Worm (Caenorhabditis elegans) whole organism, midembryonic: ENCODE data around the gene F13H10.6.
"Not testable (repeated sequence)": the region's sequence is repeated elsewhere in the genome, so short reads cannot be mapped to it uniquely, and the experiment has no call there.

Experiments used
- T22C8.4 ChIP-seq: fragments of 200-800 bp; sonication (Bioruptor generic); IDR thresholded peaks from 2 replicates; pipeline ENCODE4 v1.3.6; 2022; ENCODE audit warnings: missing genetic modification characterization, missing compliant biosample characterization
- cog-1 ChIP-seq: sonication (generic microtip); optimal IDR thresholded peaks from 2 replicates; lab custom pipeline; 2016; ENCODE audit warnings: missing genetic modification characterization, missing compliant biosample characterization
- flt-1 ChIP-seq: fragments of 200-800 bp; sonication (Bioruptor generic); IDR thresholded peaks from 2 replicates; pipeline ENCODE4 v1.3.6; 2022; ENCODE audit warnings: missing genetic modification characterization, missing compliant biosample characterization
- klf-2 ChIP-seq: fragments of 200-800 bp; sonication (Bioruptor generic); conservative IDR thresholded peaks from 2 replicates; pipeline ENCODE4 v1.3.6; 2022; ENCODE audit warnings: missing genetic modification reagents, missing genetic modification characterization, missing compliant biosample characterization
- med-1 ChIP-seq: sonication (generic microtip); optimal IDR thresholded peaks from 2 replicates; lab custom pipeline; 2017; ENCODE audit warnings: missing genetic modification characterization, mild to moderate bottlenecking, missing compliant biosample characterization, antibody characterized with exemption, missing genetic modification reagents; ENCODE audit not compliant: insufficient read depth
- ref-1 ChIP-seq: fragments of 200-800 bp; sonication (Bioruptor generic); conservative IDR thresholded peaks from 2 replicates; pipeline ENCODE4 v1.3.6; 2022; ENCODE audit warnings: missing genetic modification reagents, missing genetic modification characterization, missing compliant biosample characterization
- tab-1 ChIP-seq: fragments of 200-800 bp; sonication (Bioruptor generic); IDR thresholded peaks from 2 replicates; pipeline ENCODE4 v1.3.6; 2022; ENCODE audit warnings: missing genetic modification characterization, missing compliant biosample characterization
- ztf-23 ChIP-seq: fragments of 200-800 bp; sonication (Bioruptor generic); IDR thresholded peaks from 2 replicates; pipeline ENCODE4 v1.3.6; 2022; ENCODE audit warnings: missing genetic modification reagents, missing genetic modification characterization, missing compliant biosample characterization
- ztf-29 ChIP-seq: fragments of 200-800 bp; sonication (Bioruptor generic); IDR thresholded peaks from 2 replicates; pipeline ENCODE4 v1.3.6; 2022; ENCODE audit warnings: missing genetic modification reagents, missing genetic modification characterization, missing compliant biosample characterization

Gene F13H10.6

DNA sequence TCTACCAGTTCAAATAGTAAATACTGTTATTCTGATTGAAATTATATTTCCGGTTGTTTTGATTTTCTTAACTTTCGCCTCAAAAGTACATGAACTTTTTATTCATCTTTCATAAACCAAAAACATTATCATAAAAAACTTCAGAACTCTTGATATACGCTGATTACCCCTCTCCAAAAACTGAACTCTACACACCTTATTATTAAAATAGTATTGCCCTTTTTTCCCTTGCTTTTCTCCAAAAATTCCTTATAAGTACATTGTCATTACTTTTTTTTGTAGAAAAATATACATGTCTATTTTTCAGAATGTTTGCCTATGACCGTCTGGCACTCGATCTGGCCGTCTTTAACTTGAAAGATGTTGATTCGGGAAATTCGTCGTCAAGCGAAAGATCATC lies 27.3 kb upstream of the F13H10.6 start, which contains the start of gene Y43E12A.2:
TSS of gene Y43E12A.2 (plus strand) at position 301 of the 400 bp plus-strand sequence.
- TF ChIP-seq ref-1 (GFP tag; lab: Robert Waterston, UW) (no peak), flt-1 (GFP tag; lab: Robert Waterston, UW) (no peak), ztf-23 (no peak), med-1 (no peak), cog-1 (no peak), ztf-29 (no peak), tab-1 (GFP tag; lab: Robert Waterston, UW) (no peak), klf-2 (GFP tag; lab: Robert Waterston, UW) (no peak), T22C8.4 (GFP tag; lab: Robert Waterston, UW) (no peak)

DNA sequence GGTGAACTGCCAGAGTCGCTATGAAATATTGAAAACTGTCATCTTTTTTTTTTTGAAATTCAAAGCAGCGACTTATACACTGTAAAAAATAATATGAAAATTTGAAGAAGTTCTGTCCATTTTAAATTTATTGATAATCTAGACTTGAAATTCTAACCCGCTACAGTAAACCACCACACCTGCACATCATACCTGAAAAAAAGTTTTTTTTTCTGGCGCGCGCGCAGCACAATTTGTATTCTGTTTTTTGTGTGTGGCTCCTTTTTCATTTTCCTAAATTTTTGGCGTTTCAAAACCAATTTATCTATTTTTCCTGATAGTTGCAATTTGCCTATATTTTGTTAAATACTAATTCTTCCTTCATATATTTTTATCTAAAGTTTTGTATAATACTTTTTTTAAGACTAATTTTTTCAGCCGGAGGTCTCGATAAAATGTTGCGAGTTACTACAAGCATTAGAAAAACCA lies 23.5 kb upstream of the F13H10.6 start, which contains the start of gene cyb-2.1:
TSS of gene cyb-2.1 (plus strand) at position 418 of the 468 bp plus-strand sequence.
- TF ChIP-seq med-1: no peak
- no peak for TF ChIP-seq ref-1 (GFP tag; lab: Robert Waterston, UW)

DNA sequence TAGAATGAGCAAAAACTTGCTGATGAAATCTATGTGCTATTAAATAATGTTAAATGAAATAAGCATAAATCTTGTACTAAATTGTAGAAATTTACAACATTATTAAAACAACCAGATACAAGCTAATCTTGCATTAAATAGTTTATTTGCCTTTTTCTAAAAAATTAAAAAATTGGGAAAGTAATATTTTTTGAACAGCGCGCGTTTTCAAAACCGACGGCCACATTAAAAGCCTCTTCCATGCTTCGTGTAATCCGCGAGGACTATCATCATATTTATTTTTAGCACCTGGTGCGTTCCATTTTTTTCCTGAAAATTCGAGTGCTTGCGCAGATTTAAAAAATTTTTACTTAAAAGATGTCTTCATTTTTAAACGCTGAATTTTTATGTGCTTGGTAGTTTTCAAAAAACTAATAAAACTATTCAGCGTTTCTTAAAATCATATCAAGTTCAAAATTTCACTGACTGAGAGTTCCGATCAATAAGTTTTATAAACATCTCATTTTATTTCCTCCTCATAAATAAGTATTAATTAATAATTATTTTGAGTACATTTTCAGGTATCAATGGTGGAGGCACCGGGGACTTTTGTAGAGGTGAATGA lies 21.7 kb upstream of the F13H10.6 start, which contains the start of gene Y43E12A.3:
TSS of gene Y43E12A.3 (plus strand) at position 554 of the 604 bp plus-strand sequence.
- TF ChIP-seq ref-1, T22C8.4, tab-1 (GFP tag; lab: Robert Waterston, UW): not testable (repeated sequence)

DNA sequence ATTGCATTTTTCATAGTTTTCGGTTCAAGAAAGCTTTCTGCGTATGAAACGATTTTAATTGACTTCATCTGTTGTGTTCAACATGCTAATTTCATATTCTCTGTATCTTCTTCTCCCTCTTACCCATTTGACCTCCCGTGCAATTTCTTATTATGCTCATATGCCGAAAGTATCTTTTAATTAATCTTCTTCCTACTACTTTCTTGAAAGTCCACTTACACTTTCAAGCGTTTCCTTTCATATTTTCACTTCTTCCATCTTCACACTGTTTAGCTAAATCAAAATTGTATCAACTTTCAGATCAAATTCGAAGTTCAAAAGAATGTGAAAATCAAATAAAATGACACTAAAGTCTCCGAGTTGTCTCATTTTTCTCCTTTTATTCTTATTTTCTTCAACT lies 18.4 kb upstream of the F13H10.6 start, which contains the start of gene F13H10.5:
TSS of gene F13H10.5 (plus strand) at position 301 of the 400 bp plus-strand sequence.
- TF ChIP-seq cog-1 (no peak), ref-1 (GFP tag; lab: Robert Waterston, UW) (no peak), T22C8.4 (GFP tag; lab: Robert Waterston, UW) (no peak), ztf-29 (no peak), ztf-23 (no peak), flt-1 (GFP tag; lab: Robert Waterston, UW) (no peak), med-1 (no peak), tab-1 (GFP tag; lab: Robert Waterston, UW) (no peak), klf-2 (GFP tag; lab: Robert Waterston, UW) (no peak)

DNA sequence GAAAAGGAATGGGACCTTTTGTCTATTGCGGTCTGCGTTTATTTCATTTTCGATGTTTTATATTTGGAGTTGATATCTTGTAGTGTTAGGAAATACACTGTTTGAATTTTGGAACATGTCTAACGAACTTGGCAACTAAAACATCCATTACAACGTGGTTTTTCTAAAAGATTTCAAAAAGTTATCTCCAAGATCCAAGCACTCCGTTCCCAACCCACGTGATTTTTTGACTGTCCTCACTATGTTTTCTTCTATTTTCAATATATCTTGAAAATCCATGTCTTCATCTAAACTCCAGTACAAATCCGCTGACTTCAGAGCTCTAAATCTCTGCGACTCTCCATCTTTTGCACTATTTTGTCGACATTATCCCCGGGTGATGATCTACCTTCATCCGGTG lies 7.5 kb upstream of the F13H10.6 start, which contains the start of gene F13H10.9:
TSS of gene F13H10.9 (plus strand) at position 301 of the 400 bp plus-strand sequence.
- TF ChIP-seq flt-1 (GFP tag; lab: Robert Waterston, UW): no peak
- no peak for TF ChIP-seq tab-1 (GFP tag; lab: Robert Waterston, UW)
- no peak for TF ChIP-seq cog-1
- no peak for TF ChIP-seq ztf-23
- no peak for TF ChIP-seq ztf-29
- TF ChIP-seq T22C8.4 (GFP tag; lab: Robert Waterston, UW): no peak
- TF ChIP-seq ref-1 (GFP tag; lab: Robert Waterston, UW): no peak
- TF ChIP-seq klf-2 (GFP tag; lab: Robert Waterston, UW): no peak
- TF ChIP-seq med-1: no peak

DNA sequence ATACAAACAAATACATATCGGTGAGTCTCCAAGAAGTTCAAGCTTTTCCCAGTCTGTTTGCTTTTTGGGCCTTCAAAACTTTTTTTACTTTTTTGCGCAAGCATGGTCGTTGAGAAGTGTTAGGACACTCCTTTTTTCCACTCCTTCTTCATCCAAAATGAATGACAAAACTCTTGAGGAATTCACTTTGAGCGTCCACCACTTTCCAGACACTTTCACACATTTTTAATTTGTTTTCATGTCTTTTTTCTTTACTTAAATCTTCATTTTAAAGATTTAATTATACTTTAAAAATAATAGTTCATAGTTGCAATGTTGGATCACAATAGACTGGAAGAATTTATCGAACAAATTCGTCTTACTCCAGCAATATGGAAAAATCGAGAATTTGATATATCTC lies 4.8 kb upstream of the F13H10.6 start, which contains the start of gene F13H10.1:
TSS of gene F13H10.1 (plus strand) at position 301 of the 400 bp plus-strand sequence.
- no peak for TF ChIP-seq T22C8.4 (GFP tag; lab: Robert Waterston, UW)

DNA sequence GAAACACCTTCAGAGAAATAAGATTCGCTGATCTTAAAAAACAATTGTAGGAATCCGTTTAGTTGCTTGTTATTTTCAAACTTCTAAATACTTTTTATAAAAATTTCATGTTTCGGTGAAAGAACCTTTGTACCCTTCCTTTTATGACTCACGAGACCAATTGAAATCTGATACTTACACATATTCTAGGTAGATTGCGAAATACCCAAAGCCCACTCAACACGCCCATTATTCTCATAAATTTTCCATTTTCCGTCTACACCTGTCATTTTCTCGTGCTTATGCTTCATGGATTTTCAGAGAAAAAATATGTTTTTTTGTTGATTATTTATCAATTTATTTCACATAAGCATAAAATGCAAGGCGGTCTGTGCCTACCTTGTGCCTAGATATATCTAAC lies 2.7 kb upstream of the F13H10.6 start:
- TF ChIP-seq T22C8.4 (GFP tag; lab: Robert Waterston, UW) (no peak), med-1 (no peak), ref-1 (GFP tag; lab: Robert Waterston, UW) (no peak)

DNA sequence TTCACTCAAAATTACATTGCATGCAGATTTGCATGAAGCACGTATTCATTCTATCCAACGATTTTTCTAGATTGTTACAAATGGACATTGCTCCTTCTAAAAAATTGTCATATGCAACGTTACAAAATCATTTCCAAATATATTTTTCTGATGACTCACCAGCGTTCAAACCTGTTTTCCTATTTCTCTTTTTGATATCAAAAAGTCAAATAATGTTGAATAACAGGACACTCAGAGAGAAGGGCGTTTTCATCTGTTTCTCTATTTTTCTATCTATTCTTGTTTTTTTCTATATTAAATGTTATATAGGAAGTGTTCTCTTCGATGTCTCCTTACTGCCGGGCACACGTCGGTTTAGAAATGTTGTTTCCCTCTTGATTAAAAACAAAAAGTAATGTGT lies 2.2 kb upstream of the F13H10.6 start:
- no peak for TF ChIP-seq med-1
- TF ChIP-seq tab-1 (GFP tag; lab: Robert Waterston, UW): no peak
- no peak for TF ChIP-seq ztf-23
- TF ChIP-seq T22C8.4 (GFP tag; lab: Robert Waterston, UW): no peak
- TF ChIP-seq cog-1: no peak
- no peak for TF ChIP-seq ztf-29
- TF ChIP-seq klf-2 (GFP tag; lab: Robert Waterston, UW): no peak
- no peak for TF ChIP-seq flt-1 (GFP tag; lab: Robert Waterston, UW)
- no peak for TF ChIP-seq ref-1 (GFP tag; lab: Robert Waterston, UW)

DNA sequence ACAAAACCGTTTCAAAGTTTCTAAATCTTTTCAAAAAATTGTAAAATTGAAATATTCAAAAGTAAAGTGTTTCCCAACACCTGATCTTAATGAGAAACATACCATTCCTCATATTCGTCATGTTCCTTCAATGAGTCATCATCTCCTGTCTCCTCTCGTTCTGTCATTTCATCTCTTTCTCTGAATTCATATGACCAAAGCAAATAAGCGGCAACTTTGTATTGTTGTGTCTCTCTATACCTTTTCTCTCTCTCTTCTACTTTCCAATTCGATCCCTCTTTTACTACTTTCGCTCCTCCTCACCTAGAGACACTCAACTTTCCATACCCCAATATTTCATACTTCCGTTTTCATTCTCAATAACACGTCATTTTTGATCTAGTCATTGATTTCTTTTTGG lies 841 bp upstream of the F13H10.6 start:
- TF ChIP-seq ztf-29 (no peak), tab-1 (GFP tag; lab: Robert Waterston, UW) (no peak), T22C8.4 (GFP tag; lab: Robert Waterston, UW) (no peak), ref-1 (GFP tag; lab: Robert Waterston, UW) (no peak), med-1 (no peak), flt-1 (GFP tag; lab: Robert Waterston, UW) (no peak), ztf-23 (no peak), klf-2 (GFP tag; lab: Robert Waterston, UW) (no peak), cog-1 (no peak)

DNA sequence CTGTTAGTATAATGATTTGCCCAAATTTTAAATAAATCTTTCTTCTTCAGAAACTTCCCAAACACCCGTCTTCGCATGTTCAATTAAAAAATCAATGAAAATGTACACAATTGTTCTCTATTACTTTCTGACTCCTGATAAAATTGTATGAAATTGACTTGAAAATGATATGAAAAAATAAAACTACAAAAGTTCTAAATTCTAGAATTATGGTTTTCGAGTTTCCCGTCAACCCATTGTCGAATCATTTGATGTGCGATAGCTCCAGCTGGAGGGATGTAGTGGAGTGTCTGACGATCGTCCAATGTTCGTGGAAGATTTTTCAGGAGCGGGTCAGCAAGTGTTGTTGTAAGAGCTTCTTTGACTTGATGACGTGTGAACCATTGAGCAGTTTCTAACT lies 832 bp downstream of the F13H10.6 start:
- TF ChIP-seq cog-1 (no peak), ztf-23 (no peak), ztf-29 (no peak), T22C8.4 (GFP tag; lab: Robert Waterston, UW) (no peak), klf-2 (GFP tag; lab: Robert Waterston, UW) (no peak), med-1 (no peak), flt-1 (GFP tag; lab: Robert Waterston, UW) (no peak), ref-1 (GFP tag; lab: Robert Waterston, UW) (no peak), tab-1 (GFP tag; lab: Robert Waterston, UW) (no peak)

DNA sequence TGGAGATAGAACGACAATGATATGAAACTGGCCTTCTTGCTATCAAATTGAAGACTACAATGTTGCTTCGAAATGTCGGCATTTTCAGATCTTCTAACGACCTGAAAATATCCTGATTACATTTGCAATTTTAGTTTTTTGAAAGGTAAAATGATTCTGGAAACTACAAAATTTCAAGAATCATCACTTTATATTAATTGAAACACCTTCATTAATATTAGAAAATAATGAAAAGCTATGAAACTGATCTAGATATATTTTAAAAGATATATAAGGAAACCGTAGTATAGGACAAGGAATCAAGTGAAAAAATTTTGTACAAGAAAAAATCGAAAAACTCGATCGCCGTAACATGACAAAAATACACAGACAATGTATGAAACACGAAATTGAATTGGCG lies 2.8 kb downstream of the F13H10.6 start, which contains the start of gene ndx-9:
TSS of gene ndx-9 (minus strand) at position 101 of the 400 bp plus-strand sequence.
- TF ChIP-seq med-1 (no peak), klf-2 (GFP tag; lab: Robert Waterston, UW) (no peak), flt-1 (GFP tag; lab: Robert Waterston, UW) (no peak), cog-1 (no peak), tab-1 (GFP tag; lab: Robert Waterston, UW) (no peak), T22C8.4 (GFP tag; lab: Robert Waterston, UW) (no peak), ztf-23 (no peak), ztf-29 (no peak)
